Worm (Caenorhabditis elegans): Measurements from ENCODE around the gene erd-2.2.

ce11 chrIII:5906059-5906458 is 790 bp upstream of the erd-2.2 start, which contains the start of gene dpff-1:
- TF ChIP-seq mdl-1 (tag; optimal IDR thresholded peaks at IDR 0.05) = no peak
- TF ChIP-seq unc-62 (GFP tag; optimal IDR thresholded peaks at IDR 0.05) = no peak
- TF ChIP-seq ceh-82 (tag; optimal IDR thresholded peaks at IDR 0.05) = no peak
- TF ChIP-seq nhr-25 (tag; optimal IDR thresholded peaks at IDR 0.05) = no peak
- TF ChIP-seq ceh-16 (tag; optimal IDR thresholded peaks at IDR 0.05) = no peak
- no peak for TF ChIP-seq nhr-237 (tag; optimal IDR thresholded peaks at IDR 0.05)
- TF ChIP-seq unc-55 (GFP tag; optimal IDR thresholded peaks at IDR 0.05) = peak; percentile 39
- TF ChIP-seq ztf-1 (GFP tag; conservative IDR thresholded peaks at IDR 0.05) = no peak
- no peak for TF ChIP-seq snpc-4 (tag; optimal IDR thresholded peaks at IDR 0.05)
- TF ChIP-seq dmd-4 (tag; optimal IDR thresholded peaks at IDR 0.05) = no peak
- TF ChIP-seq alr-1 (tag; optimal IDR thresholded peaks at IDR 0.05) = no peak
- no peak for TF ChIP-seq elt-3 (tag; optimal IDR thresholded peaks at IDR 0.05)
